Worm (Caenorhabditis elegans) whole organism, young adult: Measurements from ENCODE around the gene T08G3.11.

Experiments used
- B0019.2 ChIP-seq: fragments of 200-800 bp; sonication (Bioruptor generic); conservative IDR thresholded peaks from 2 replicates; pipeline ENCODE4 v1.3.6; 2022; ENCODE audit warnings: missing genetic modification reagents, missing genetic modification characterization, missing compliant biosample characterization
- B0035.1 ChIP-seq: sonication (generic microtip); optimal IDR thresholded peaks from 2 replicates; lab custom pipeline; 2016; ENCODE audit warnings: missing genetic modification characterization, mild to moderate bottlenecking, missing compliant biosample characterization, missing genotype, missing genetic modification reagents
- B0336.3 ChIP-seq: fragments of 200-800 bp; sonication (Bioruptor generic); IDR thresholded peaks from 2 replicates; pipeline ENCODE4 v1.3.6; 2022; ENCODE audit warnings: missing genetic modification characterization, missing compliant biosample characterization
- F10E7.11 ChIP-seq: sonication (generic microtip); optimal IDR thresholded peaks from 2 replicates; lab custom pipeline; 2017; ENCODE audit warnings: mild to moderate bottlenecking, missing genetic modification characterization, moderate library complexity, missing compliant biosample characterization
- F23B12.7 ChIP-seq: sonication (generic microtip); optimal IDR thresholded peaks from 2 replicates; lab custom pipeline; 2017; ENCODE audit warnings: missing genetic modification characterization, mild to moderate bottlenecking, missing compliant biosample characterization, antibody characterized with exemption, moderate library complexity; ENCODE audit not compliant: insufficient read depth
- F37B4.10 ChIP-seq: fragments of 200-800 bp; sonication (Bioruptor generic); IDR thresholded peaks from 2 replicates; pipeline ENCODE4 v1.3.6; 2022; ENCODE audit warnings: missing genetic modification characterization, missing compliant biosample characterization
- F49E8.2 ChIP-seq: sonication (generic microtip); optimal IDR thresholded peaks from 3 replicates; lab custom pipeline; 2017; ENCODE audit warnings: missing genetic modification characterization, mild to moderate bottlenecking, missing compliant biosample characterization, antibody characterized with exemption, moderate library complexity; ENCODE audit not compliant: insufficient read depth
- K11D2.4 ChIP-seq: fragments of 200-800 bp; sonication (Bioruptor generic); IDR thresholded peaks from 2 replicates; pipeline ENCODE4 v1.3.6; 2022; ENCODE audit warnings: missing genetic modification reagents, missing genetic modification characterization, missing compliant biosample characterization
- T07F8.4 ChIP-seq: sonication (generic microtip); optimal IDR thresholded peaks from 2 replicates; lab custom pipeline; 2016; ENCODE audit warnings: mild to moderate bottlenecking, missing genetic modification characterization, moderate library complexity, missing compliant biosample characterization
- Y53G8AR.9 ChIP-seq: fragments of 200-800 bp; sonication (Bioruptor generic); conservative IDR thresholded peaks from 2 replicates; pipeline ENCODE4 v1.3.6; 2022; ENCODE audit warnings: missing genetic modification reagents, missing genetic modification characterization, missing compliant biosample characterization
- ama-1 ChIP-seq, 3 experiments: fragments of 150-350 bp in 1 of 3; sonication (generic microtip) in 2 of 3; optimal IDR thresholded peaks; 2 replicates each; lab custom pipeline; 2014 to 2018; ENCODE audit warnings: missing biosample characterization in 2 of 3, missing genetic modification characterization in 2 of 3, missing genetic modification reagents in 2 of 3
- atf-7 ChIP-seq: sonication (generic microtip); optimal IDR thresholded peaks from 2 replicates; lab custom pipeline; 2017; ENCODE audit warnings: mild to moderate bottlenecking, missing genetic modification characterization, missing compliant biosample characterization
- attf-5 ChIP-seq: fragments of 200-800 bp; sonication (Bioruptor generic); optimal IDR thresholded peaks from 2 replicates; lab custom pipeline; 2018; ENCODE audit warnings: mild to moderate bottlenecking, missing genetic modification characterization, missing compliant biosample characterization
- cebp-2 ChIP-seq: fragments of 200-800 bp; sonication (Bioruptor generic); IDR thresholded peaks from 2 replicates; pipeline ENCODE4 v1.3.6; 2022; ENCODE audit warnings: missing genetic modification characterization, missing compliant biosample characterization
- dox-1 ChIP-seq: fragments of 200-800 bp; sonication (Bioruptor generic); IDR thresholded peaks from 2 replicates; pipeline ENCODE4 v1.3.6; 2022; ENCODE audit warnings: missing genetic modification reagents, missing genetic modification characterization, missing compliant biosample characterization
- efl-1 ChIP-seq: fragments of 150-350 bp; optimal IDR thresholded peaks from 2 replicates; lab custom pipeline; 2014; ENCODE audit warnings: missing biosample characterization, missing genetic modification reagents, missing genetic modification characterization
- ekl-4 ChIP-seq: fragments of 200-800 bp; sonication (Bioruptor generic); IDR thresholded peaks from 2 replicates; pipeline ENCODE4 v1.3.6; 2022; ENCODE audit warnings: missing genetic modification reagents, missing genetic modification characterization, missing compliant biosample characterization
- him-1 ChIP-seq: sonication (generic microtip); optimal IDR thresholded peaks from 2 replicates; lab custom pipeline; 2016; ENCODE audit warnings: missing genotype, missing genetic modification reagents, missing genetic modification characterization, missing compliant biosample characterization
- hlh-26 ChIP-seq: fragments of 200-800 bp; sonication (Bioruptor generic); conservative IDR thresholded peaks from 2 replicates; pipeline ENCODE4 v1.3.6; 2022; ENCODE audit warnings: missing genetic modification reagents, missing genetic modification characterization, missing compliant biosample characterization
- hmg-1.2 ChIP-seq: fragments of 200-800 bp; sonication (Bioruptor generic); IDR thresholded peaks from 2 replicates; pipeline ENCODE4 v1.3.6; 2022; ENCODE audit warnings: missing genetic modification reagents, missing genetic modification characterization, missing compliant biosample characterization
- hsf-1 ChIP-seq: fragments of 200-800 bp; sonication (Bioruptor generic); IDR thresholded peaks from 2 replicates; pipeline ENCODE4 v1.3.6; 2022; ENCODE audit warnings: missing genetic modification reagents, missing genetic modification characterization, missing compliant biosample characterization
- let-607 ChIP-seq, 2 experiments: fragments of 200-800 bp in 1 of 2; sonication (Bioruptor generic) in 1 of 2; sonication (generic microtip) in 1 of 2; optimal IDR thresholded peaks; 2 replicates each; lab custom pipeline; 2016 to 2018; ENCODE audit warnings: mild to moderate bottlenecking in 2 of 2, missing compliant biosample characterization in 2 of 2, missing genetic modification characterization in 2 of 2, moderate library complexity in 2 of 2, missing genotype in 1 of 2
- lin-54 ChIP-seq: fragments of 200-800 bp; sonication (Bioruptor generic); optimal IDR thresholded peaks from 2 replicates; lab custom pipeline; 2018; ENCODE audit warnings: mild to moderate bottlenecking, missing genetic modification characterization, missing compliant biosample characterization
- madf-6 ChIP-seq: fragments of 200-800 bp; sonication (Bioruptor generic); IDR thresholded peaks from 2 replicates; pipeline ENCODE4 v1.3.6; 2022; ENCODE audit warnings: missing genetic modification reagents, missing genetic modification characterization, missing compliant biosample characterization
- mes-4 ChIP-seq: sonication (generic microtip); optimal IDR thresholded peaks from 2 replicates; lab custom pipeline; 2016; ENCODE audit warnings: missing genotype, missing genetic modification characterization, missing compliant biosample characterization
- nfyb-1 ChIP-seq: fragments of 200-800 bp; sonication (Bioruptor generic); IDR thresholded peaks from 2 replicates; pipeline ENCODE4 v1.3.6; 2022; ENCODE audit warnings: missing genetic modification reagents, missing genetic modification characterization, missing compliant biosample characterization
- nhr-120 ChIP-seq: fragments of 200-800 bp; sonication (Bioruptor generic); IDR thresholded peaks from 2 replicates; pipeline ENCODE4 v1.3.6; 2022; ENCODE audit warnings: missing genetic modification characterization, missing compliant biosample characterization
- snpc-4 ChIP-seq, 5 experiments: fragments of 150-350 bp in 1 of 5; sonication (generic microtip) in 4 of 5; optimal IDR thresholded peaks; 2 replicates each; lab custom pipeline; 2014 to 2018; ENCODE audit warnings: missing genetic modification characterization in 5 of 5, missing biosample characterization in 3 of 5, antibody characterized with exemption in 2 of 5, mild to moderate bottlenecking in 2 of 5, missing compliant biosample characterization in 2 of 5, missing genotype in 2 of 5, moderate library complexity in 2 of 5, missing genetic modification reagents in 1 of 5
- sptf-2 ChIP-seq: fragments of 200-800 bp; sonication (Bioruptor generic); optimal IDR thresholded peaks from 2 replicates; lab custom pipeline; 2018; ENCODE audit warnings: mild to moderate bottlenecking, missing genetic modification characterization, missing compliant biosample characterization
- xnd-1 ChIP-seq: sonication (generic microtip); optimal IDR thresholded peaks from 2 replicates; lab custom pipeline; 2016; ENCODE audit warnings: missing genotype, missing genetic modification reagents, missing genetic modification characterization, missing compliant biosample characterization
- zfh-2 ChIP-seq: fragments of 200-800 bp; sonication (Bioruptor generic); conservative IDR thresholded peaks from 2 replicates; pipeline ENCODE4 v1.3.6; 2022; ENCODE audit warnings: missing genetic modification reagents, missing genetic modification characterization, missing compliant biosample characterization
- ztf-28 ChIP-seq: fragments of 200-800 bp; sonication (Bioruptor generic); IDR thresholded peaks from 2 replicates; pipeline ENCODE4 v1.3.6; 2022; ENCODE audit warnings: missing genetic modification reagents, missing genetic modification characterization, missing compliant biosample characterization
- ztf-3 ChIP-seq: fragments of 200-800 bp; sonication (Bioruptor generic); optimal IDR thresholded peaks from 2 replicates; lab custom pipeline; 2018; ENCODE audit warnings: mild to moderate bottlenecking, missing genetic modification characterization, missing compliant biosample characterization

Gene T08G3.11

DNA sequence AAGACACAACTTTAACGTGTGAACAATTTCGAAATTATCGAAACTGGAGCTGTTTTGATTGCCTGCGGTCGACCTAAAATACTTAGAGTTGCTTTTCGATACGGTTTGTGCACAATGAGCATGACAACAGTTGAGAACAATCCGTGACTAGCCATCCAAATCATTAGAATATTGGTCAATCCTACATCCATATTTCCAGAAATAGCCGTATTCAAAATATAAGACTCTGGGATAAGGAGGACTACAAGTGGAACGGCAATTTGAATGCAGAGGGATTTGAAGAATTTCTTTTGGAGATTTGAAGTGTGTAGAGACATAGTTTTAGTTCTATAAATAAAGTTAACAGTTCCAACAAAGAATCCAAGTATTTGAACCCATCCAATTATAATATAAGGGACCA lies 19.8 kb downstream of the T08G3.11 start:
- TF ChIP-seq B0336.3 (GFP tag; lab: Robert Waterston, UW), result no peak
- no peak for TF ChIP-seq zfh-2 (GFP tag; lab: Robert Waterston, UW)
- no peak for TF ChIP-seq F37B4.10 (GFP tag; lab: Robert Waterston, UW)
- no peak for TF ChIP-seq nfyb-1 (GFP tag; lab: Robert Waterston, UW)
- TF ChIP-seq hmg-1.2 (GFP tag; lab: Robert Waterston, UW), result no peak
- TF ChIP-seq F49E8.2 (tag; lab: Kevin White, UChicago), result no peak
- TF ChIP-seq Y53G8AR.9, result no peak
- TF ChIP-seq dox-1 (GFP tag; lab: Robert Waterston, UW), result no peak
- TF ChIP-seq ztf-28 (GFP tag; lab: Robert Waterston, UW), result no peak
- TF ChIP-seq T07F8.4 (tag; lab: Kevin White, UChicago), result no peak
- TF ChIP-seq sptf-2 (GFP tag; lab: Kevin White, UChicago), result no peak
- TF ChIP-seq nhr-120 (GFP tag; lab: Robert Waterston, UW), result no peak
- no peak for TF ChIP-seq B0019.2 (GFP tag; lab: Robert Waterston, UW)
- TF ChIP-seq hsf-1 (GFP tag; lab: Robert Waterston, UW), result no peak
- TF ChIP-seq xnd-1 (tag; lab: Kevin White, UChicago), result no peak
- no peak for TF ChIP-seq lin-54 (GFP tag; lab: Kevin White, UChicago)
- no peak for TF ChIP-seq madf-6 (GFP tag; lab: Robert Waterston, UW)
- TF ChIP-seq, all 124 proteins: peak for 0

DNA sequence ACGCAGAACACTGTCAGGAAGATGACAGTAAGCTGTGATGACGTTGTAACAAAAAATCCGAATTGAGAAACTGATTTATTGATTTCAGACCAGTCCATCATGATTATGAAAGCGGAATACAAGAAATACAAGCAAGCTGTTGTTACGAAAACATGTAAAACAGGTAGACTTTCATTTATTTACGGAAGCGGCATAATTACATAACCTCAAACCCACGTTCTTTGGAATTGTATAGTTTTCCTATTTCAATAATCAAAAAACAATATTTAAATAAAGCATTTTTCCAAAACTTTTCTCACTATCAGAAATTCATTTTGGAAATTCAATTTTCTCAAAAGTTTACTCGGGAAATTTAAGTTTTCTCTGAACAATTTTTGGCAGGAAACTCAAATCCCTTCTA lies 20.5 kb downstream of the T08G3.11 start, which contains the start of gene str-15:
TSS of gene str-15 (minus strand) at position 101 of the 400 bp plus-strand sequence.
- TF ChIP-seq K11D2.4 (no peak), ekl-4 (GFP tag; lab: Robert Waterston, UW) (no peak), ama-1 (optimal IDR thresholded peaks at IDR 0.05; lab: Kevin White, UChicago) (no peak), ama-1 (GFP tag; optimal IDR thresholded peaks at IDR 0.05; lab: Kevin White, UChicago) (no peak), hlh-26 (no peak), atf-7 (no peak), attf-5 (GFP tag; lab: Kevin White, UChicago) (no peak), cebp-2 (GFP tag; lab: Robert Waterston, UW) (no peak), T07F8.4 (tag; lab: Kevin White, UChicago) (no peak), let-607 (tag; optimal IDR thresholded peaks at IDR 0.05; lab: Kevin White, UChicago) (no peak), F10E7.11 (tag; lab: Kevin White, UChicago) (no peak), F49E8.2 (tag; lab: Kevin White, UChicago) (no peak), lin-54 (GFP tag; lab: Kevin White, UChicago) (no peak), efl-1 (GFP tag; lab: Kevin White, UChicago) (no peak), F23B12.7 (tag; lab: Kevin White, UChicago) (no peak)

DNA sequence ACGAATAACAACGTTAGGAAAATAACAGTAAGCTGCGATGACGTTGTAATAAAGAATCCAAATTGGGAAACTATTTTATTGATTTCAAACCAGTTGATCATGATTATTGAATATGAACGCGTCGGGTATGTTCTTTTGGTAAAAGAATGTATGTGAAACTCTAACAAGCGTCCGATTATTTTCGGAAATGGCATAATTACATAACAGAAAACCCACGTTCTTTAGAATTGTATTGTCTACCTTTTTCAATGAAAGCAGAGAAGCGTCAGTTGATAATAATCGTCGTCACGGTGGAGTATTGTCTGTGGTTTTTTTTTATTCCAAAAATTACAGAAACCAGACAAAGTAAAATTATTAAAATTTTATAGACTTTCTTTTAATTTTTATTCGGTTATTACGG lies 24.1 kb downstream of the T08G3.11 start, which contains the start of gene str-14:
TSS of gene str-14 (minus strand) at position 101 of the 400 bp plus-strand sequence.
- TF ChIP-seq him-1 (tag; lab: Kevin White, UChicago) (no peak), ztf-3 (GFP tag; lab: Kevin White, UChicago) (no peak), mes-4 (no peak)

DNA sequence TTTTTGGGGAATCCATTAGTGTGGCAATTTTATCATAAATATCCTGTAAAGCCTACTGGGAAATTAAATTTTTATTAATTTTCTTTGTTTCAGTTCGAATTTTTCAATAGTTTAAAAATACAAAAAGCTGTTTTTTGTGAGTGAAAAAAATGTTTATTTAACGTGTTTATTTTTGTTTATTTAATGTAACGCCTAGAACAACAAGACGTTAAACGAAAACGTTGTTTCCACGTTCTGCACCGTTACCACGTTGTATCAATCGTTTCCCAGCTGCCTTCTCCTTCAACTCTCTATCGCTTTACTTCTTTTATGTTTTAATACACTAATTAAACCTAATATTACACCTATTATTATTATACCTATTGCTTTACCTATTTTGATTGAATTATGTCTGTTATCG lies 31.4 kb downstream of the T08G3.11 start, which contains the start of gene T08G3.13:
TSS of gene T08G3.13 (plus strand) at position 301 of the 400 bp plus-strand sequence.
- TF ChIP-seq snpc-4 (GFP tag; optimal IDR thresholded peaks at IDR 0.05; lab: Kevin White, UChicago) (no peak), snpc-4 (tag; optimal IDR thresholded peaks at IDR 0.05; lab: Kevin White, UChicago) (no peak), B0035.1 (tag; lab: Kevin White, UChicago) (no peak), Y53G8AR.9 (no peak), dox-1 (GFP tag; lab: Robert Waterston, UW) (no peak)
